Worm (Caenorhabditis elegans) whole organism, L4 larva: Measurements from ENCODE around the gene timp-1.
A peak's percentile ranks its signal among the peaks of the same experiment; 100 is the strongest.

ENCODE experiments used
- F44E2.7 ChIP-seq: fragments of 200-800 bp; sonication (Bioruptor generic); IDR thresholded peaks from 2 replicates; pipeline ENCODE4 v2.1.2; 2022; ENCODE audit warnings: missing genetic modification characterization, missing compliant biosample characterization
- F49E8.2 ChIP-seq: sonication (generic microtip); optimal IDR thresholded peaks from 2 replicates; lab custom pipeline; 2016; ENCODE audit warnings: missing compliant biosample characterization, mild to moderate bottlenecking, missing genetic modification characterization, borderline replicate concordance
- T20F7.1 ChIP-seq: fragments of 200-800 bp; sonication (Bioruptor generic); optimal IDR thresholded peaks from 2 replicates; lab custom pipeline; 2018; ENCODE audit warnings: mild to moderate bottlenecking, missing genetic modification characterization, missing compliant biosample characterization
- T26A8.4 ChIP-seq: fragments of 200-800 bp; sonication (Bioruptor generic); IDR thresholded peaks from 2 replicates; pipeline ENCODE4 v1.3.6; 2022; ENCODE audit warnings: missing genetic modification characterization, missing compliant biosample characterization
- Y48G9A.11 ChIP-seq: fragments of 200-800 bp; sonication (Bioruptor generic); IDR thresholded peaks from 2 replicates; pipeline ENCODE4 v1.3.6; 2022; ENCODE audit warnings: missing genetic modification reagents, missing genetic modification characterization, missing compliant biosample characterization
- ZK546.5 ChIP-seq, 2 experiments: sonication (generic microtip); optimal IDR thresholded peaks; 2 replicates each; lab custom pipeline; 2017; ENCODE audit warnings: missing biosample characterization in 2 of 2, missing genetic modification characterization in 2 of 2
- aha-1 ChIP-seq: fragments of 150-350 bp; peaks from one replicate; lab custom pipeline; 2014; ENCODE audit warnings: missing biosample characterization, missing genetic modification characterization
- ceh-20 ChIP-seq: fragments of 200-800 bp; sonication (Bioruptor generic); IDR thresholded peaks from 2 replicates; pipeline ENCODE4 v1.3.6; 2022; ENCODE audit warnings: missing genetic modification reagents, missing genetic modification characterization, missing compliant biosample characterization
- ceh-28 ChIP-seq: fragments of 150-350 bp; optimal IDR thresholded peaks from 2 replicates; lab custom pipeline; 2014; ENCODE audit warnings: missing biosample characterization, missing genetic modification reagents, missing genetic modification characterization
- ceh-44 ChIP-seq: fragments of 200-800 bp; sonication (Bioruptor generic); IDR thresholded peaks from 2 replicates; pipeline ENCODE4 v1.3.6; 2022; ENCODE audit warnings: missing genetic modification reagents, missing genetic modification characterization, missing compliant biosample characterization
- ceh-62 ChIP-seq: sonication (generic microtip); optimal IDR thresholded peaks from 2 replicates; lab custom pipeline; 2017; ENCODE audit warnings: missing biosample characterization, missing genetic modification characterization
- daf-12 ChIP-seq: fragments of 150-350 bp; optimal IDR thresholded peaks from 2 replicates; lab custom pipeline; 2014; ENCODE audit warnings: missing biosample characterization, missing genetic modification reagents, missing genetic modification characterization
- daf-16 ChIP-seq, 3 experiments: sonication (generic microtip); optimal IDR thresholded peaks; 2 replicates each; lab custom pipeline; 2016 to 2017; ENCODE audit warnings: missing genetic modification characterization in 3 of 3, missing genetic modification reagents in 3 of 3, mild to moderate bottlenecking in 2 of 3, missing compliant biosample characterization in 2 of 3, missing biosample characterization in 1 of 3, moderate library complexity in 1 of 3
- dmd-8 ChIP-seq: fragments of 200-800 bp; sonication (Bioruptor generic); IDR thresholded peaks from 2 replicates; pipeline ENCODE4 v1.3.6; 2022; ENCODE audit warnings: missing genetic modification characterization, missing compliant biosample characterization
- duxl-1 ChIP-seq: sonication (generic microtip); optimal IDR thresholded peaks from 2 replicates; lab custom pipeline; 2016; ENCODE audit warnings: mild to moderate bottlenecking, missing genetic modification characterization, moderate library complexity, missing compliant biosample characterization; ENCODE audit not compliant: poor library complexity
- fos-1 ChIP-seq: fragments of 150-350 bp; optimal IDR thresholded peaks from 2 replicates; lab custom pipeline; 2014; ENCODE audit warnings: missing biosample characterization, missing genetic modification characterization
- hif-1 ChIP-seq, 2 experiments: sonication (generic microtip); optimal IDR thresholded peaks; 2 replicates each; lab custom pipeline; 2016 to 2017; ENCODE audit warnings: missing compliant biosample characterization in 2 of 2, missing genetic modification characterization in 2 of 2, missing genetic modification reagents in 2 of 2, missing genotype in 2 of 2, mild to moderate bottlenecking in 1 of 2
- hlh-11 ChIP-seq: fragments of 200-800 bp; sonication (Bioruptor generic); optimal IDR thresholded peaks from 2 replicates; lab custom pipeline; 2018; ENCODE audit warnings: mild to moderate bottlenecking, missing genetic modification characterization, missing compliant biosample characterization
- jun-1 ChIP-seq: fragments of 150-350 bp; optimal IDR thresholded peaks from 2 replicates; lab custom pipeline; 2014; ENCODE audit warnings: missing biosample characterization, missing genetic modification reagents, missing genetic modification characterization
- lim-7 ChIP-seq: fragments of 200-800 bp; sonication (Bioruptor generic); IDR thresholded peaks from 2 replicates; pipeline ENCODE4 v1.3.6; 2022; ENCODE audit warnings: missing genetic modification characterization, missing compliant biosample characterization
- lin-1 ChIP-seq: fragments of 200-800 bp; sonication (Bioruptor generic); IDR thresholded peaks from 2 replicates; pipeline ENCODE4 v1.3.6; 2022; ENCODE audit warnings: missing genetic modification reagents, missing genetic modification characterization, missing compliant biosample characterization
- lin-15B ChIP-seq: fragments of 150-350 bp; sonication (generic microtip); optimal IDR thresholded peaks from 3 replicates; lab custom pipeline; 2014; ENCODE audit warnings: missing biosample characterization, missing genetic modification characterization
- lin-29 ChIP-seq: fragments of 200-800 bp; sonication (Bioruptor generic); IDR thresholded peaks from 2 replicates; pipeline ENCODE4 v1.3.6; 2022; ENCODE audit warnings: missing genetic modification reagents, missing genetic modification characterization, missing compliant biosample characterization
- lin-38 ChIP-seq: fragments of 200-800 bp; sonication (Bioruptor generic); IDR thresholded peaks from 2 replicates; pipeline ENCODE4 v1.3.6; 2022; ENCODE audit warnings: missing genetic modification reagents, missing genetic modification characterization, missing compliant biosample characterization
- lin-39 ChIP-seq: fragments of 150-350 bp; optimal IDR thresholded peaks from 2 replicates; lab custom pipeline; 2014; ENCODE audit warnings: missing biosample characterization, missing genetic modification reagents, missing genetic modification characterization
- mep-1 ChIP-seq: fragments of 150-350 bp; sonication (generic microtip); optimal IDR thresholded peaks from 3 replicates; lab custom pipeline; 2014; ENCODE audit warnings: missing biosample characterization, missing genetic modification characterization
- mes-2 ChIP-seq: sonication (generic microtip); optimal IDR thresholded peaks from 2 replicates; lab custom pipeline; 2016; ENCODE audit warnings: missing genotype, mild to moderate bottlenecking, missing genetic modification characterization, missing compliant biosample characterization; ENCODE audit not compliant: poor library complexity, severe bottlenecking
- mxl-2 ChIP-seq: fragments of 200-800 bp; sonication (Bioruptor generic); conservative IDR thresholded peaks from 2 replicates; pipeline ENCODE4 v1.3.6; 2022; ENCODE audit warnings: missing genetic modification reagents, missing genetic modification characterization, missing compliant biosample characterization
- nhr-237 ChIP-seq: sonication (generic microtip); optimal IDR thresholded peaks from 2 replicates; lab custom pipeline; 2017; ENCODE audit warnings: missing biosample characterization, missing genetic modification characterization
- nhr-28 ChIP-seq: fragments of 150-350 bp; optimal IDR thresholded peaks from 2 replicates; lab custom pipeline; 2014; ENCODE audit warnings: missing biosample characterization, missing genetic modification characterization
- nhr-42 ChIP-seq: fragments of 200-800 bp; sonication (Bioruptor generic); IDR thresholded peaks from 2 replicates; pipeline ENCODE4 v1.3.6; 2022; ENCODE audit warnings: missing genetic modification characterization, missing compliant biosample characterization
- nhr-48 ChIP-seq: sonication (generic microtip); optimal IDR thresholded peaks from 2 replicates; lab custom pipeline; 2016; ENCODE audit warnings: mild to moderate bottlenecking, missing genetic modification characterization, missing compliant biosample characterization
- nhr-6 ChIP-seq: fragments of 150-350 bp; optimal IDR thresholded peaks from 2 replicates; lab custom pipeline; 2014; ENCODE audit warnings: missing biosample characterization, missing genetic modification characterization
- pqm-1 ChIP-seq: sonication (generic microtip); optimal IDR thresholded peaks from 2 replicates; lab custom pipeline; 2017; ENCODE audit warnings: missing biosample characterization, missing genetic modification characterization
- saeg-2 ChIP-seq: fragments of 200-800 bp; sonication (Bioruptor generic); IDR thresholded peaks from 2 replicates; pipeline ENCODE4 v1.3.6; 2022; ENCODE audit warnings: missing genetic modification reagents, missing genetic modification characterization, missing compliant biosample characterization
- sdz-12 ChIP-seq: fragments of 200-800 bp; sonication (Bioruptor generic); optimal IDR thresholded peaks from 2 replicates; lab custom pipeline; 2018; ENCODE audit warnings: mild to moderate bottlenecking, missing genetic modification characterization, missing compliant biosample characterization
- set-16 ChIP-seq: fragments of 200-800 bp; sonication (Bioruptor generic); IDR thresholded peaks from 2 replicates; pipeline ENCODE4 v1.3.6; 2022; ENCODE audit warnings: missing genetic modification reagents, missing genetic modification characterization, missing compliant biosample characterization
- snpc-1.2 ChIP-seq: fragments of 200-800 bp; sonication (Bioruptor generic); IDR thresholded peaks from 2 replicates; pipeline ENCODE4 v1.3.6; 2022; ENCODE audit warnings: missing genetic modification reagents, missing genetic modification characterization, missing compliant biosample characterization
- spr-3 ChIP-seq: fragments of 200-800 bp; sonication (Bioruptor generic); optimal IDR thresholded peaks from 2 replicates; lab custom pipeline; 2018; ENCODE audit warnings: mild to moderate bottlenecking, missing genetic modification characterization, missing compliant biosample characterization
- tra-1 ChIP-seq: fragments of 200-800 bp; sonication (Bioruptor generic); IDR thresholded peaks from 2 replicates; pipeline ENCODE4 v1.3.6; 2022; ENCODE audit warnings: missing genetic modification reagents, missing genetic modification characterization, missing compliant biosample characterization
- unc-39 ChIP-seq: sonication (generic microtip); optimal IDR thresholded peaks from 2 replicates; lab custom pipeline; 2017; ENCODE audit warnings: missing biosample characterization, missing genetic modification characterization
- unc-62 ChIP-seq, 3 experiments: fragments of 150-350 bp in 1 of 3; sonication (generic microtip); optimal IDR thresholded peaks in 2 of 3; peaks in 1 of 3; 1 replicate in 1 of 3; 2 replicates in 2 of 3; lab custom pipeline; 2014 to 2017; ENCODE audit warnings: missing biosample characterization in 3 of 3, missing genetic modification characterization in 3 of 3, missing genetic modification reagents in 3 of 3, missing genotype in 1 of 3
- zag-1 ChIP-seq: fragments of 150-350 bp; optimal IDR thresholded peaks from 2 replicates; lab custom pipeline; 2014; ENCODE audit warnings: missing biosample characterization, missing genetic modification characterization
- zfp-3 ChIP-seq: fragments of 200-800 bp; sonication (Bioruptor generic); conservative IDR thresholded peaks from 2 replicates; pipeline ENCODE4 v1.3.6; 2022; ENCODE audit warnings: missing genetic modification reagents, missing genetic modification characterization, missing compliant biosample characterization
- zip-2 ChIP-seq: fragments of 150-350 bp; optimal IDR thresholded peaks from 2 replicates; lab custom pipeline; 2014; ENCODE audit warnings: missing biosample characterization, missing genetic modification characterization

The timp-1 gene

DNA sequence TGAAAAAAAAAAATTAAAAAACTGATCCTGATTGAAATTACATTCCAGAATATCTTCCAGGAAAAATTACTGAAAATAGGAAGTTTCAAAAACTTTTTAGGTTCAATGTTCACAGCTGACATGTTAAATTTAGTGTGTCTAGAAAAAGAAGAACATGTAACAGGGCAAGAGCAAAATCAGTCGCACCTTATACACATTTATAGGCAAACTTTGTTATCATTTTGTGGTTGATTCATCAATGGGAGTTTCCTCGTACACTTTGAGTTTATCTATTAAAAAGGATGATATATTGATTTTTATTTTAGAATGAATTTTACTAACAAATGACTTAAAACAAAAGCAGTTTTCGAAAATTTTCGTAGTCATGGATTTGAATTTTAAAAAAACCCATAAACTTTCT is 36.2 kb downstream of the timp-1 start (continued):
- TF ChIP-seq snpc-1.2 (GFP tag; lab: Robert Waterston, UW), result no peak
- TF ChIP-seq daf-12, result no peak
- TF ChIP-seq F49E8.2 (tag; lab: Kevin White, UChicago), result no peak
- peak; percentile 48 for TF ChIP-seq nhr-28 (tag; lab: Kevin White, UChicago)
- no peak for TF ChIP-seq set-16 (GFP tag; lab: Robert Waterston, UW)
- no peak for TF ChIP-seq zip-2 (tag; lab: Kevin White, UChicago)
- no peak for TF ChIP-seq spr-3
- no peak for TF ChIP-seq ceh-44 (GFP tag; lab: Robert Waterston, UW)
- TF ChIP-seq sdz-12 (GFP tag; lab: Kevin White, UChicago), result no peak
- peak; percentile 50 for TF ChIP-seq pqm-1 (tag; lab: Kevin White, UChicago)
- no peak for TF ChIP-seq nhr-237 (tag; lab: Kevin White, UChicago)
- TF ChIP-seq T20F7.1 (GFP tag; lab: Kevin White, UChicago), result no peak
- no peak for TF ChIP-seq mep-1 (tag; lab: Kevin White, UChicago)
- no peak for TF ChIP-seq hif-1 (tag; optimal IDR thresholded peaks at IDR 0.05; lab: Kevin White, UChicago)
- TF ChIP-seq lin-29 (GFP tag; lab: Robert Waterston, UW), result no peak
- TF ChIP-seq T26A8.4, result no peak

DNA sequence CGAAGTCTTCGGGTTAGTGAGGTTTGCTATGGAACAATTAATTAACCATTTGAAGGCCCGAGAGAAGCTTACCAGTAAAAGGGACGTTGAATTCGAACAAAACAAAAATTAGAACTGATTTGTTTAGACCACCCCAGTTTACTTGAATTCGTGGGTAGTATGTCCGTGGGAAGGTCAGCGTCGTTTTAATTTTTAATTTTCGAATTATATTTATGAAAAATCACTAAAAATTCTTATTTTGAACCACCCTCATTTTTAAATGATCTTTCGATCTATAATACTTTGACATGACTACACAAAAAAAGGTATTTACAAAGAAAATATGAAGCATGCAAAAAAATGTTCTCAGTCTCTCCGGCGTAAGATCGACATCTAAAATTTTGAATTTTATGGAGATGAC is 38.4 kb downstream of the timp-1 start, which contains the start of gene C16D9.5:
Gene C16D9.5 (minus strand): TSS at position 101 of the 400 bp plus-strand sequence.
- no peak for TF ChIP-seq unc-39
- no peak for TF ChIP-seq F44E2.7

DNA sequence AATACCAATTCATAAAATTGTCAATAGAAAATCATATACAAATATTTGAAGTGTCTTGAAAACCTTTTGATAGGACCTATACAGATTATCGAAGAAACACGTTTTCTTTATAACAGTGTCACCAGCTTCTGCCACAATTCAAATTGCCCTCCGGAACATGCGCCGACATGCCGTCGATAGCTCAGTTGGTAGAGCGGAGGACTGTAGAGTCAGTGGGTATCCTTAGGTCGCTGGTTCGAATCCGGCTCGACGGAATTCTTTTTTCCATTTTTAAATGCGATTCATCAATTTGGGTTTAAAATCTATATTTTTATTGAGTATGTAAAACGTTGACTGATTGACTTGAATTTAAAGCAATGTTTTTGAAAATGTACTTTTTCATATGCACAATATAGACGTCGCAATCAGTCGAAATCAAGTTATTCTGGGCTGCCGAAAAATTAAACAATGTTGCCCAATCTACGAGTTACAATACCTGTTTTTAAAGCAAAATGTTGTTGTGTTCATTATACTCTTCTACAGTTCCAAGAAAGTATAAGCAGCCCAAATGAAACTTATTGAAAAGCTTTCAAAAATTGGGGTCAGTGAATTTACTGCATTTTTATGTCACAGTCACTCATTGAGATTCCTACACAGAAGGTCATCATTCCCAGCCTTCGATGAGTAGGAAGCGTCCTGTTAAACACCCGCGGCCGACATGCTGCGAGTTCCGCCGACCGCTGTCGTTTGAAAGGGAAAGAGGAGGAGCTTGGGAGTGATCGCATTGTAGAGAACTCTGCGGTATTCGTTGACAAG is 40.5 kb downstream of the timp-1 start:
- no peak for TF ChIP-seq lin-29 (GFP tag; lab: Robert Waterston, UW)
- TF ChIP-seq lin-15B, result no peak
- TF ChIP-seq lim-7, result 0 out of 2 replicates have a peak, but pooled peaks have one; percentile 43
- peak; percentile 12 to 78 for TF ChIP-seq daf-16 (GFP tag; optimal IDR thresholded peaks at IDR 0.05; lab: Kevin White, UChicago)
- TF ChIP-seq daf-16 (tag; optimal IDR thresholded peaks at IDR 0.05; lab: Kevin White, UChicago), result peak; percentile 86
- TF ChIP-seq jun-1 (tag; lab: Kevin White, UChicago), result peak; percentile 31
- TF ChIP-seq aha-1, result peak; percentile 93
- peak; percentile 84 for TF ChIP-seq mep-1 (tag; lab: Kevin White, UChicago)
- no peak for TF ChIP-seq ceh-28 (tag; lab: Kevin White, UChicago)
- TF ChIP-seq fos-1 (tag; lab: Kevin White, UChicago), result no peak
- no peak for TF ChIP-seq zag-1
- no peak for TF ChIP-seq mxl-2 (GFP tag; lab: Robert Waterston, UW)
- peak; percentile 57 for TF ChIP-seq lin-38 (GFP tag; lab: Robert Waterston, UW)
- peak; percentile 79 for TF ChIP-seq hlh-11
- no peak for TF ChIP-seq tra-1 (GFP tag; lab: Robert Waterston, UW)
- peak; percentile 54 for TF ChIP-seq nhr-6 (tag; lab: Kevin White, UChicago)
- peak; percentile 80 for TF ChIP-seq duxl-1 (tag; lab: Kevin White, UChicago)
- TF ChIP-seq nhr-48 (tag; lab: Kevin White, UChicago), result peak; percentile 73
- TF ChIP-seq ceh-62 (tag; lab: Kevin White, UChicago), result no peak
- no peak for TF ChIP-seq lin-39
- peak; percentile 83 for TF ChIP-seq Y48G9A.11 (GFP tag; lab: Robert Waterston, UW)
- TF ChIP-seq dmd-8, result peak; percentile 56; the same call in 1 of the 2 replicates
- TF ChIP-seq nhr-42, result no peak
- peak; percentile 24; the same call in 1 of the 2 replicates for TF ChIP-seq ceh-20 (GFP tag; lab: Robert Waterston, UW)
- peak; percentile 51; the same call in 1 of the 2 replicates for TF ChIP-seq lin-1 (GFP tag; lab: Robert Waterston, UW)
- TF ChIP-seq nhr-28 (tag; lab: Kevin White, UChicago), result no peak
- TF ChIP-seq unc-62 (GFP tag; optimal IDR thresholded peaks at IDR 0.05 in 1 of 2; lab: Kevin White, UChicago), result no peak
- no peak for TF ChIP-seq unc-62 (tag; optimal IDR thresholded peaks at IDR 0.05; lab: Kevin White, UChicago)
- TF ChIP-seq saeg-2 (GFP tag; lab: Robert Waterston, UW), result no peak
- TF ChIP-seq zip-2 (tag; lab: Kevin White, UChicago), result peak; percentile 25
- peak; percentile 87 for TF ChIP-seq mes-2
- TF ChIP-seq ZK546.5 (tag; optimal IDR thresholded peaks at IDR 0.05; lab: Kevin White, UChicago), result no peak
- peak; percentile 92 for TF ChIP-seq F49E8.2 (tag; lab: Kevin White, UChicago)
- TF ChIP-seq daf-12, result no peak
- TF ChIP-seq zfp-3, result no peak
